Fruit fly (Drosophila melanogaster): Measurements from ENCODE around the gene CG18787.

CG18787 gene

dm6 chr2L:11980075-11980474 lies 19.1 kb downstream of the CG18787 start (continued):
- TF ChIP-seq Opbp (GFP tag; IDR thresholded peaks at IDR 0.05; ENCODE audit: partially characterized antibody) = no peak
- TF ChIP-seq Hr78 (GFP tag; optimal IDR thresholded peaks at IDR 0.05) = no peak
- TF ChIP-seq Ssrp (tag; optimal IDR thresholded peaks at IDR 0.05) = peak; percentile 8
- TF ChIP-seq dati (GFP tag; IDR thresholded peaks at IDR 0.05) = no peak
- no peak for TF ChIP-seq D (optimal IDR thresholded peaks at IDR 0.05)
- TF ChIP-seq D (GFP tag; optimal IDR thresholded peaks at IDR 0.05) = no peak
- no peak for TF ChIP-seq GATAe (GFP tag; conservative IDR thresholded peaks at IDR 0.05)
- no peak for TF ChIP-seq sim (GFP tag; IDR thresholded peaks at IDR 0.05)
- TF ChIP-seq nom (GFP tag; optimal IDR thresholded peaks at IDR 0.05) = no peak
- TF ChIP-seq CG4424 (GFP tag; optimal IDR thresholded peaks at IDR 0.05) = no peak
- TF ChIP-seq CG4820 (GFP tag; optimal IDR thresholded peaks at IDR 0.05) = no peak
- no peak for TF ChIP-seq lab (GFP tag; optimal IDR thresholded peaks at IDR 0.05)
- peak in 1 of 3 experiments; percentile 58 for TF ChIP-seq lola (GFP tag; optimal IDR thresholded peaks at IDR 0.05)
- TF ChIP-seq Med (GFP tag) = peak; percentile 52
- no peak for TF ChIP-seq Optix (GFP tag; IDR thresholded peaks at IDR 0.05)
- TF ChIP-seq jing (GFP tag; optimal IDR thresholded peaks at IDR 0.05) = no peak
- TF ChIP-seq unpg (GFP tag; optimal IDR thresholded peaks at IDR 0.05) = peak; percentile 46
- peak; percentile 10 for TF ChIP-seq Oli (tag; optimal IDR thresholded peaks at IDR 0.05)
- no peak for TF ChIP-seq cato (GFP tag; optimal IDR thresholded peaks at IDR 0.05; ENCODE audit: borderline replicate concordance)
- TF ChIP-seq nmo (GFP tag; optimal IDR thresholded peaks at IDR 0.05) = peak; percentile 28
- TF ChIP-seq CG10979 (tag; optimal IDR thresholded peaks at IDR 0.05) = peak; percentile 17
- no peak for TF ChIP-seq ERR (GFP tag; optimal IDR thresholded peaks at IDR 0.05)
- no peak for TF ChIP-seq CG12236 (GFP tag; optimal IDR thresholded peaks at IDR 0.05)
- no peak for TF ChIP-seq mam (GFP tag; optimal IDR thresholded peaks at IDR 0.05)
- TF ChIP-seq CG14965 (GFP tag; optimal IDR thresholded peaks at IDR 0.05; ENCODE audit: borderline replicate concordance) = no peak
- TF ChIP-seq CG7963 (GFP tag; IDR thresholded peaks at IDR 0.05; ENCODE audit: partially characterized antibody) = no peak
- TF ChIP-seq inv (GFP tag; IDR thresholded peaks at IDR 0.05; ENCODE audit: partially characterized antibody) = no peak
- peak; percentile 27 for TF ChIP-seq CG8388 (GFP tag; optimal IDR thresholded peaks at IDR 0.05)
- no peak for TF ChIP-seq CG2678 (tag; optimal IDR thresholded peaks at IDR 0.05)
- TF ChIP-seq ci (GFP tag; IDR thresholded peaks at IDR 0.05) = no peak
- peak; percentile 3 for TF ChIP-seq CG8924 (tag; optimal IDR thresholded peaks at IDR 0.05)
- no peak for TF ChIP-seq Sry-β (GFP tag; optimal IDR thresholded peaks at IDR 0.05)
- no peak for TF ChIP-seq hkb (optimal IDR thresholded peaks at IDR 0.05)
- 0 out of 2 replicates have a peak, but pooled peaks have one; percentile 15 for TF ChIP-seq hkb (GFP tag; IDR thresholded peaks at IDR 0.05)
- TF ChIP-seq Ets65A (GFP tag) = no peak
- no peak for TF ChIP-seq insv (GFP tag; optimal IDR thresholded peaks at IDR 0.05)
- TF ChIP-seq H2.0 (GFP tag; IDR thresholded peaks at IDR 0.05) = no peak
- TF ChIP-seq CG15696 (tag; optimal IDR thresholded peaks at IDR 0.05) = no peak
- TF ChIP-seq CG7987 (GFP tag; optimal IDR thresholded peaks at IDR 0.05) = no peak
- TF ChIP-seq CG12391 (tag; optimal IDR thresholded peaks at IDR 0.05) = peak; percentile 40
- no peak for TF ChIP-seq Sin3A (optimal IDR thresholded peaks at IDR 0.05)
- TF ChIP-seq CG4617 (GFP tag; optimal IDR thresholded peaks at IDR 0.05; ENCODE audit: borderline replicate concordance) = no peak

- no peak for TF ChIP-seq CG5953 (GFP tag; IDR thresholded peaks at IDR 0.05)
- TF ChIP-seq CG1832 (GFP tag; optimal IDR thresholded peaks at IDR 0.05) = peak; percentile 7
- peak; percentile 28 for TF ChIP-seq CG15479 (GFP tag; optimal IDR thresholded peaks at IDR 0.05)
- TF ChIP-seq sens (GFP tag) = peak; percentile 75
- no peak for TF ChIP-seq dm (GFP tag; optimal IDR thresholded peaks at IDR 0.05)
- TF ChIP-seq zen (tag; optimal IDR thresholded peaks at IDR 0.05) = peak; percentile 53
These were observed 21.4 kb downstream of the CG18787 start for dm6 chr2L:11977721-11978120.

Data from whole organism, embryonic.